Fruit fly (Drosophila melanogaster) whole organism, wandering third instar larva: ENCODE results near the gene CG32374.
A peak's percentile ranks its signal among the peaks of the same experiment; 100 is the strongest.

ENCODE experiments used
- Abd-B ChIP-seq: fragments of >200 bp; optimal IDR thresholded peaks from 2 replicates; lab custom pipeline; 2017; ENCODE audit warnings: missing biosample characterization, missing genetic modification characterization
- CG32264 ChIP-seq: fragments of 200-800 bp; sonication (Bioruptor generic); optimal IDR thresholded peaks from 2 replicates; lab custom pipeline; 2016; ENCODE audit warnings: missing biosample characterization, missing genetic modification characterization
- CG9705 ChIP-seq: fragments of 200-800 bp; sonication (Bioruptor generic); optimal IDR thresholded peaks from 2 replicates; lab custom pipeline; 2018; ENCODE audit warnings: missing biosample characterization, mild to moderate bottlenecking, missing genetic modification characterization
- CrebA ChIP-seq: fragments of 200-800 bp; sonication (Bioruptor generic); optimal IDR thresholded peaks from 2 replicates; lab custom pipeline; 2016; ENCODE audit warnings: missing biosample characterization, mild to moderate bottlenecking, missing genetic modification characterization, borderline replicate concordance
- Dfd ChIP-seq: fragments of >200 bp; optimal IDR thresholded peaks from 2 replicates; lab custom pipeline; 2017; ENCODE audit warnings: missing biosample characterization, missing genetic modification characterization
- Dif ChIP-seq: fragments of 200-275, 200-300 bp; sonication (Bioruptor generic); optimal IDR thresholded peaks from 2 replicates; lab custom pipeline; 2018; ENCODE audit warnings: missing biosample characterization, missing genetic modification characterization; ENCODE audit not compliant: partially characterized antibody
- GATAd ChIP-seq: sonication (Bioruptor generic); optimal IDR thresholded peaks from 2 replicates; lab custom pipeline; 2016; ENCODE audit warnings: missing biosample characterization, missing genetic modification characterization
- Hnf4 ChIP-seq: fragments of 200-800 bp; sonication (Bioruptor generic); optimal IDR thresholded peaks from 2 replicates; lab custom pipeline; 2016; ENCODE audit warnings: missing biosample characterization, mild to moderate bottlenecking, missing genetic modification characterization
- Hr78 ChIP-seq: fragments of >200 bp; optimal IDR thresholded peaks from 2 replicates; lab custom pipeline; 2017; ENCODE audit warnings: missing biosample characterization, missing genetic modification characterization
- Hr83 ChIP-seq: fragments of 200-300 bp; sonication (Bioruptor generic); optimal IDR thresholded peaks from 2 replicates; lab custom pipeline; 2016; ENCODE audit warnings: missing biosample characterization, mild to moderate bottlenecking, missing genetic modification characterization, moderate library complexity; ENCODE audit not compliant: poor library complexity, severe bottlenecking
- Jra ChIP-seq: sonication (Bioruptor generic); optimal IDR thresholded peaks from 2 replicates; lab custom pipeline; 2016; ENCODE audit warnings: missing biosample characterization, missing genetic modification characterization
- Mio ChIP-seq: sonication (Bioruptor generic); optimal IDR thresholded peaks from 2 replicates; lab custom pipeline; 2016; ENCODE audit warnings: missing biosample characterization, missing genetic modification characterization
- Myc ChIP-seq: fragments of >200 bp; optimal IDR thresholded peaks from 2 replicates; lab custom pipeline; 2017
- OdsH ChIP-seq: fragments of 200-800 bp; sonication (Bioruptor generic); optimal IDR thresholded peaks from 2 replicates; lab custom pipeline; 2016; ENCODE audit warnings: missing biosample characterization, mild to moderate bottlenecking, missing genetic modification characterization
- Rel ChIP-seq, 2 experiments: fragments of 200-800 bp; sonication (Bioruptor generic) in 1 of 2; optimal IDR thresholded peaks; 2 replicates in 1 of 2; 3 replicates in 1 of 2; lab custom pipeline; 2016 to 2019; ENCODE audit warnings: mild to moderate bottlenecking in 2 of 2, missing biosample characterization in 2 of 2, missing genetic modification characterization in 2 of 2, moderate library complexity in 1 of 2
- Sp1 ChIP-seq: fragments of 200-800 bp; sonication (Bioruptor generic); optimal IDR thresholded peaks from 3 replicates; lab custom pipeline; 2019; ENCODE audit warnings: missing biosample characterization, mild to moderate bottlenecking, missing genetic modification characterization, moderate library complexity
- Vsx2 ChIP-seq: fragments of 200-300, 225-300 bp; sonication (Bioruptor generic); optimal IDR thresholded peaks from 2 replicates; lab custom pipeline; 2018; ENCODE audit warnings: missing biosample characterization, missing genetic modification characterization; ENCODE audit not compliant: partially characterized antibody
- brk ChIP-seq: fragments of 200-800 bp; sonication (Bioruptor generic); optimal IDR thresholded peaks from 2 replicates; lab custom pipeline; 2016; ENCODE audit warnings: missing biosample characterization, mild to moderate bottlenecking, missing genetic modification characterization
- dl ChIP-seq, 2 experiments: fragments of 175-275, 200-275 bp in 1 of 2; fragments of 200-275 bp in 1 of 2; sonication (Bioruptor generic); optimal IDR thresholded peaks; lab custom pipeline; 2018; ENCODE audit warnings: mild to moderate bottlenecking in 2 of 2, missing biosample characterization in 2 of 2, missing genetic modification characterization in 2 of 2, moderate library complexity in 2 of 2; ENCODE audit not compliant: partially characterized antibody in 2 of 2, insufficient read depth in 1 of 2
- dmrt93B ChIP-seq: fragments of 200-800 bp; sonication (Bioruptor generic); optimal IDR thresholded peaks from 2 replicates; lab custom pipeline; 2018; ENCODE audit warnings: missing biosample characterization, mild to moderate bottlenecking, missing genetic modification characterization
- dsf ChIP-seq: sonication (Bioruptor generic); optimal IDR thresholded peaks from 2 replicates; lab custom pipeline; 2016; ENCODE audit warnings: missing biosample characterization, missing genetic modification characterization, borderline replicate concordance
- ey ChIP-seq: fragments of 200-800 bp; sonication (Bioruptor generic); optimal IDR thresholded peaks from 2 replicates; lab custom pipeline; 2016; ENCODE audit warnings: missing biosample characterization, missing genetic modification characterization
- foxo ChIP-seq, 2 experiments: fragments of 200-800 bp; sonication (Bioruptor generic); optimal IDR thresholded peaks; 2 replicates in 1 of 2; 3 replicates in 1 of 2; lab custom pipeline; 2016 to 2017; ENCODE audit warnings: missing biosample characterization in 2 of 2, missing genetic modification characterization in 2 of 2
- h ChIP-seq: fragments of 200-800 bp; sonication (Bioruptor generic); optimal IDR thresholded peaks from 3 replicates; lab custom pipeline; 2016; ENCODE audit warnings: missing biosample characterization, mild to moderate bottlenecking, missing genetic modification characterization
- lola ChIP-seq: fragments of >200 bp; optimal IDR thresholded peaks from 2 replicates; lab custom pipeline; 2017; ENCODE audit warnings: missing biosample characterization, missing genetic modification characterization
- pan ChIP-seq: fragments of >200 bp; optimal IDR thresholded peaks from 2 replicates; lab custom pipeline; 2017
- psq ChIP-seq: fragments of 200-800 bp; sonication (Bioruptor generic); optimal IDR thresholded peaks from 3 replicates; lab custom pipeline; 2017; ENCODE audit warnings: missing biosample characterization, mild to moderate bottlenecking, missing genetic modification characterization, moderate library complexity
- rgr ChIP-seq: fragments of 200-800 bp; sonication (Bioruptor generic); optimal IDR thresholded peaks from 3 replicates; lab custom pipeline; 2016; ENCODE audit warnings: missing biosample characterization, mild to moderate bottlenecking, missing genetic modification characterization
- sage ChIP-seq: fragments of 200-800 bp; sonication (Bioruptor generic); optimal IDR thresholded peaks from 2 replicates; lab custom pipeline; 2016; ENCODE audit warnings: missing biosample characterization, mild to moderate bottlenecking, missing genetic modification characterization
- sv ChIP-seq: fragments of 200-800 bp; sonication (Bioruptor generic); optimal IDR thresholded peaks from 3 replicates; lab custom pipeline; 2016; ENCODE audit warnings: missing biosample characterization, missing genetic modification characterization
- tai ChIP-seq: sonication (Bioruptor generic); optimal IDR thresholded peaks from 2 replicates; lab custom pipeline; 2016; ENCODE audit warnings: missing biosample characterization, missing genetic modification characterization
- usp ChIP-seq: fragments of >200 bp; optimal IDR thresholded peaks from 2 replicates; lab custom pipeline; 2017; ENCODE audit warnings: missing biosample characterization, missing genetic modification characterization

Gene CG32374

DNA sequence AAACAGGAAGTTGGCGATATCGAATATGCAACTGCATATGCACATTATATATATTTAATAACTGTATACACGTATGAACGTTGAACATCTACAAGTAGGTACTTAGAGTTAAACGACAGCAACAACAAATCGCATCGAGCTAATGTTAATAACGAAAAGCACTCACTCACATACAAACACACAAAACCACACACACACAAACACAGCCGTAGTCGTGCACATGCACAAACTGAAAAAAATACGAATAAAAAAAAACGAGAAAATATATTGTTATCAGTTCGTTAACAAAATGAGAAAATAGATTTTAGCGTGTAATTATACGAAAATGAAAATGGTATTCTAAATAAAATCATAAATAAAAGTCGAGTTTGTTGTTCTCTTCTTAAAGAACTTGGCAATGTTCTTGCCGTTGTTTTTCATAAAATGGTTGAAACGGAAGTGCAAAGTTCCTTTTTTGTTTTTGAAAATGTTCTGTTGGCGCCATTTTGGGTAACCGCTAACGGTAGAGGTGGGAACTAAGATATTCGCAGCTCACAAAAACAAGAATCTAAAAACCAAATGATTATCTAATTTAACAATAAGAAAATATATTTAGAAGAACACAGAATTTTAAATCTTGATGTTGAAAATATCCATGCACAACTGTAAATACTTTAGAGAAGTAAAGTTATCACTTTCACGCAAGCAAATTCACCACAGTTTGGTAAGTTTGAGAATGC lies 13.1 kb downstream of the CG32374 start:
- TF ChIP-seq dsf (GFP tag; lab: Kevin White, UChicago) (no peak), sage (GFP tag; lab: Kevin White, UChicago) (no peak), Myc (lab: Kevin White, UChicago) (no peak), dl (GFP tag; optimal IDR thresholded peaks at IDR 0.05; lab: Kevin White, UChicago; ENCODE audit: insufficient read depth in 1 of 2, partially characterized antibody in 2 of 2) (no peak), Dif (no peak), Abd-B (GFP tag; lab: Kevin White, UChicago) (no peak), dmrt93B (GFP tag; lab: Kevin White, UChicago) (no peak), tai (GFP tag; lab: Kevin White, UChicago) (no peak), psq (GFP tag; lab: Kevin White, UChicago) (no peak), Sp1 (no peak), Hr83 (GFP tag; lab: Kevin White, UChicago) (no peak)
- TF ChIP-seq, all 38 proteins: peak for 0

DNA sequence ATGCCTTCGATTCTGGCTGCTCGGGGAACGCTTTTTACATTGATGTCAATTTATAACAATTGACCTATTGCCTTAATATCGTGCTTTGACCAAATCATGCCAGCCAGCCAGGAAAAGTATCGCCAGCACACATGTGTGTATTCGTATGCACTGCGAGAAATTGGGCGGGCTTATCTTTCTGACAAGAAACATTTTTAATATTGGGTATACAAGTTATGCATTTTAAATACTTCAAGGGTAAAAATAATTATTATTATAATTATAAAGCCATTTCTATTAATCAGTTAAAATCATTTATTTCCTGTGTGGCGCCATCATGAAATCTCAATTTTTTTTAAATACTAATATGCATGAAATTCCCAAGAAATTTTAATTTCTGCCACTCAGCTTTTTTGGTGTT lies 19.1 kb downstream of the CG32374 start:
- no peak for TF ChIP-seq OdsH (GFP tag; lab: Kevin White, UChicago)
- no peak for TF ChIP-seq usp (GFP tag; lab: Kevin White, UChicago)
- TF ChIP-seq Hnf4 (GFP tag; lab: Kevin White, UChicago): no peak
- no peak for TF ChIP-seq tai (GFP tag; lab: Kevin White, UChicago)
- no peak for TF ChIP-seq Myc (lab: Kevin White, UChicago)
- no peak for TF ChIP-seq pan
- no peak for TF ChIP-seq Sp1
- no peak for TF ChIP-seq rgr (GFP tag; lab: Kevin White, UChicago)
- no peak for TF ChIP-seq dmrt93B (GFP tag; lab: Kevin White, UChicago)
- TF ChIP-seq CrebA: no peak
- TF ChIP-seq Mio (GFP tag; lab: Kevin White, UChicago): no peak
- no peak for TF ChIP-seq h (GFP tag; lab: Kevin White, UChicago)
- TF ChIP-seq Jra (GFP tag; lab: Kevin White, UChicago): no peak
- no peak for TF ChIP-seq lola

DNA sequence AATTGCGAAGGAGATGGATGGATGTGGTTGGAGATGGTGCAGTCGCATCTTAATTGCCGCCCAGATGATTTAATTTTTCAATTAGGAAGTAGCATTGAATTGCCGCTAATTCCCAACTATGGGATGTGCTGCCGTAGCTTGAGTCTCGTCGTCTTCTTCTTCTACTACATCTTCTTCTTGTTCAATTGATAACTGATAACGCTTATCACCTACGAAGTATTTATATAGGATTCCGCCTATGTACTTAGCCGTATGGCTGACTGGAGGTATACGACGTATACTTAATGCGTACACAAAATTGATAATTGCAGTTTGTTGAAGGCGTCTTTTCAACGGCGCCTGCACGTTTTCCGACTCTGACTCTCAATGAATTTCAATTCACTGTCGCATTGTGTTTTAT lies 20.3 kb downstream of the CG32374 start:
- TF ChIP-seq Hr78 (GFP tag; lab: Kevin White, UChicago): no peak
- no peak for TF ChIP-seq Rel (GFP tag; optimal IDR thresholded peaks at IDR 0.05; lab: Kevin White, UChicago)
- TF ChIP-seq Rel (tag; optimal IDR thresholded peaks at IDR 0.05; lab: Kevin White, UChicago): no peak
- TF ChIP-seq dl (GFP tag; optimal IDR thresholded peaks at IDR 0.05; lab: Kevin White, UChicago; ENCODE audit: insufficient read depth in 1 of 2, partially characterized antibody in 2 of 2): no peak
- TF ChIP-seq ey: no peak
- TF ChIP-seq brk (GFP tag; lab: Kevin White, UChicago): no peak
- TF ChIP-seq Mio (GFP tag; lab: Kevin White, UChicago): no peak
- TF ChIP-seq sv (GFP tag; lab: Kevin White, UChicago): no peak
- TF ChIP-seq CG9705 (GFP tag; lab: Kevin White, UChicago): no peak
- TF ChIP-seq tai (GFP tag; lab: Kevin White, UChicago): no peak
- TF ChIP-seq pan: no peak
- TF ChIP-seq foxo (GFP tag; optimal IDR thresholded peaks at IDR 0.05; lab: Kevin White, UChicago): no peak
- TF ChIP-seq h (GFP tag; lab: Kevin White, UChicago): no peak
- TF ChIP-seq usp (GFP tag; lab: Kevin White, UChicago): no peak

DNA sequence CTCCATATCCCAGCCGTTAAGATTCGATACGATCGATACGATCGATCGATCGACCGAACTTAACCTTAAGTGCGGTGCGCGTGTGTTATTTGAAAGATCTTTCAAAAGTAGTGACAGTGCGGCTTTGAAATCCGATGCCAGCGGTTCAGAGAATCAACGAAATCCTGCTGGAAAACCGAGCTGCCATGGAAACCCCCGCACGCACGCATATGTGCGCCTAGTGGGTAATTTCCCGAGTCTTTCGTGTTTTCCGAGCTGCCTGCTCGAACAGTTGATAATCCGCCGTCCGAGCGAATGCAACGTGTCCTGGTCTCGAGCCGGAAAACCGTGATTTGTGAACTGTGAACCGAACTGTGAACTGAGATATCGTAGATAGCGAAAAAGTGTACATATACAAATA lies 21.7 kb downstream of the CG32374 start:
- TF ChIP-seq tai (GFP tag; lab: Kevin White, UChicago): no peak
- TF ChIP-seq Rel (GFP tag; optimal IDR thresholded peaks at IDR 0.05; lab: Kevin White, UChicago): no peak
- TF ChIP-seq Rel (tag; optimal IDR thresholded peaks at IDR 0.05; lab: Kevin White, UChicago): peak; percentile 33

DNA sequence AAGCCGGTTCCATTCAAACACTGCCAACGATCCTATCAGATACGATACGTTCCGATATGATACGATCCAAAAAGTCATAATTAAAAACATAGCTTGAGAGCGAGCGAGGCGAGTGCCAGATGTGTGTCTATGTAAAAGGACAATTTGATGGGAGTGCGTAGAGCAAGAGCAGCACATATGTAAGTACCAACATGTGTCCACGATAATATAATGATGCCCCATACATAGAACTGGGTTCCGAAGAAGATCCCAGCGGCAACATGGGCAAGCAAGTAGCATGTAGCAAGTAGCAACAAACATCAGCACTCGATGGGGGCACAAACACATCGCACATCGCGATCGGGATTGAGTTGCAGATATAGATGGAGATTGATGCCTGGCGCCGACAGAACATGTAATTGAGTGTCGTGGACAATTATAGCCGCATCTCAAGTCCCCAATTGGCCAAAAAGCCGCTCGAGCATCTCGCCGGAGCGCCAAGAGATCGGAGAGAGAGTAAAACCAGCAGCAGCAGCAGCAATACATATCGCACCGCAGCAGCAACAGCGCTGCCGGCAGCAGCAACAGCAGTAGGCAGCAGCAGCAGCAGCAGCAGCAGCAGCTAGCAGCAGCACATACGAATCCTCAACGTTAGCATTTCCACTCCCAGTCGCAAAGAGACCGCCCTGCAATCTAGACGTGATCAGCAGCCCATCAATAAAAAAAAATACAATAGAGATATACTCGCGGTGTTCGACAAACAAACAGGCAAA lies 22.4 kb downstream of the CG32374 start, which contains the start of gene ltl:
Gene ltl, plus strand, starts transcription at position 647 of the 752 bp plus-strand sequence.
- TF ChIP-seq Vsx2 (GFP tag; lab: Kevin White, UChicago): peak; percentile 20
- TF ChIP-seq GATAd (GFP tag; lab: Kevin White, UChicago): no peak
- no peak for TF ChIP-seq CG32264 (GFP tag; lab: Kevin White, UChicago)
- peak; percentile 91 for TF ChIP-seq Dfd (GFP tag; lab: Kevin White, UChicago)
- TF ChIP-seq, all 38 proteins: peak for 2
